Fruit fly (Drosophila melanogaster): ENCODE data around the gene CG7290.
A peak's percentile ranks its signal among the peaks of the same experiment; 100 is the strongest.

Gene CG7290

DNA sequence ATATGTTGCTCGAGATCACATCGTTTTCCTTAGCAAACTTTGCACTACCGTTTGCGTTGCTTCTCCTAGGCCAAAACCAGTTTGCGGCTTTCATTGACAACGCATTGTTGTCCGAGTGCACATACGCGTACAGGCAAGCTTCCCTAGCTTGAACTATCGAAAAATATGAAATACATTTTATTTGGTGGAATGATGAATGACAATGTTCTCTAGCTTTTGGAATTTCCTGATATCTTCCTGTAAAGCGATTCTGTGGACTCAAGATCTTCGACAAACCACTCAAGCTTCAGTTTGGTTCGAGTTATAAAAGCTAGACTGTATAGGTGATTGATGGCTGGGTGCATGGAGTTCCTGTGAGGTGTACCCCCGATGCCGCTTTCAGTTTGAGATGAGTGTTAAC is 10.0 kb downstream of the CG7290 start (continued):
- TF ChIP-seq MTF-1 (GFP tag; optimal IDR thresholded peaks at IDR 0.05; ENCODE audit: borderline replicate concordance) = peak; percentile 53
- peak; percentile 41 for TF ChIP-seq lilli (GFP tag; optimal IDR thresholded peaks at IDR 0.05)
- no peak for TF ChIP-seq knrl (GFP tag; IDR thresholded peaks at IDR 0.05; ENCODE audit: partially characterized antibody)
- no peak for TF ChIP-seq pita (GFP tag; optimal IDR thresholded peaks at IDR 0.05)
- TF ChIP-seq tin (GFP tag; optimal IDR thresholded peaks at IDR 0.05) = peak; percentile 39
- no peak for TF ChIP-seq grn (GFP tag; optimal IDR thresholded peaks at IDR 0.05)
- no peak for TF ChIP-seq ab (GFP tag; optimal IDR thresholded peaks at IDR 0.05)
- peak; percentile 17 for TF ChIP-seq Sry-δ (GFP tag; optimal IDR thresholded peaks at IDR 0.05)
- no peak for TF ChIP-seq C15 (GFP tag; IDR thresholded peaks at IDR 0.05)
- TF ChIP-seq B-H1 (GFP tag; IDR thresholded peaks at IDR 0.05) = peak; percentile 50; the same call in 2 of the 3 replicates
- no peak for TF ChIP-seq CrebB (tag; optimal IDR thresholded peaks at IDR 0.05)
- no peak for TF ChIP-seq emc (GFP tag; optimal IDR thresholded peaks at IDR 0.05)
- TF ChIP-seq CG10431 (GFP tag; optimal IDR thresholded peaks at IDR 0.05) = no peak
- peak; percentile 56 for TF ChIP-seq mam (GFP tag; optimal IDR thresholded peaks at IDR 0.05)
- peak; percentile 23 for TF ChIP-seq CG9817 (tag; optimal IDR thresholded peaks at IDR 0.05)
- no peak for TF ChIP-seq CG4404 (GFP tag; IDR thresholded peaks at IDR 0.05)
- no peak for TF ChIP-seq CG9215 (GFP tag; IDR thresholded peaks at IDR 0.05)
- no peak for TF ChIP-seq ac (GFP tag; optimal IDR thresholded peaks at IDR 0.05)
- TF ChIP-seq ems (GFP tag; optimal IDR thresholded peaks at IDR 0.05) = peak; percentile 54
- peak; percentile 82 for TF ChIP-seq CG17361 (GFP tag; IDR thresholded peaks at IDR 0.05)
- TF ChIP-seq seq (GFP tag; IDR thresholded peaks at IDR 0.05) = peak; percentile 42; the same call in 1 of the 2 replicates
- peak; percentile 52 for TF ChIP-seq CG17802 (tag; optimal IDR thresholded peaks at IDR 0.05)
- TF ChIP-seq E2f2 (GFP tag; IDR thresholded peaks at IDR 0.05) = peak; percentile 44; the same call in 1 of the 2 replicates
- peak; percentile 2 for TF ChIP-seq NC2β (GFP tag; optimal IDR thresholded peaks at IDR 0.05)
- peak; percentile 72 for TF ChIP-seq phol (tag; optimal IDR thresholded peaks at IDR 0.05)
- no peak for TF ChIP-seq Usf (GFP tag; optimal IDR thresholded peaks at IDR 0.05)
- TF ChIP-seq cato (GFP tag; optimal IDR thresholded peaks at IDR 0.05; ENCODE audit: borderline replicate concordance) = no peak
- peak; percentile 51 for TF ChIP-seq trem (tag; optimal IDR thresholded peaks at IDR 0.05)
- no peak for TF ChIP-seq odd (GFP tag; optimal IDR thresholded peaks at IDR 0.05)
- TF ChIP-seq CG32772 (GFP tag; IDR thresholded peaks at IDR 0.05) = peak; percentile 67
- TF ChIP-seq Dbx (GFP tag; IDR thresholded peaks at IDR 0.05) = no peak
- no peak for TF ChIP-seq CG11085 (GFP tag; IDR thresholded peaks at IDR 0.05)
- peak; percentile 38 for TF ChIP-seq bcd (GFP tag; optimal IDR thresholded peaks at IDR 0.05)
- TF ChIP-seq CG12219 (GFP tag; optimal IDR thresholded peaks at IDR 0.05) = peak; percentile 65
- no peak for TF ChIP-seq sima (GFP tag; optimal IDR thresholded peaks at IDR 0.05)
- TF ChIP-seq Abd-B (GFP tag; optimal IDR thresholded peaks at IDR 0.05) = peak; percentile 64
- no peak for TF ChIP-seq Hey (tag; optimal IDR thresholded peaks at IDR 0.05)
- peak; percentile 50; the same call in 1 of the 2 replicates for TF ChIP-seq CG3847 (GFP tag; IDR thresholded peaks at IDR 0.05)
- peak; percentile 64; the same call in 2 of the 3 replicates for TF ChIP-seq CG34422 (GFP tag; IDR thresholded peaks at IDR 0.05)
- TF ChIP-seq CG18619 (GFP tag; optimal IDR thresholded peaks at IDR 0.05) = peak; percentile 38
- peak; percentile 45 for TF ChIP-seq CG10209 (GFP tag; optimal IDR thresholded peaks at IDR 0.05)
- no peak for TF ChIP-seq YL-1 (GFP tag; optimal IDR thresholded peaks at IDR 0.05)
- no peak for TF ChIP-seq en (GFP tag; optimal IDR thresholded peaks at IDR 0.05)
- TF ChIP-seq Hsf (GFP tag; optimal IDR thresholded peaks at IDR 0.05) = peak; percentile 56
- peak; percentile 50; the same call in 2 of the 4 replicates for TF ChIP-seq Gug (GFP tag; IDR thresholded peaks at IDR 0.05)
- peak in 1 of 2 experiments; percentile 69 for TF ChIP-seq eve (GFP tag; optimal IDR thresholded peaks at IDR 0.05)
- TF ChIP-seq crol (GFP tag; IDR thresholded peaks at IDR 0.05) = no peak
- TF ChIP-seq peb (GFP tag; IDR thresholded peaks at IDR 0.05) = peak; percentile 49; the same call in 1 of the 2 replicates
- TF ChIP-seq nerfin-2 (GFP tag; IDR thresholded peaks at IDR 0.05; ENCODE audit: partially characterized antibody) = no peak
- TF ChIP-seq Poxn (GFP tag; IDR thresholded peaks at IDR 0.05) = no peak
- peak; percentile 46 for TF ChIP-seq crc (GFP tag; optimal IDR thresholded peaks at IDR 0.05)
- peak; percentile 74 for TF ChIP-seq CG7839 (tag; optimal IDR thresholded peaks at IDR 0.05)

All from whole organism, embryonic.